Fruit fly (Drosophila melanogaster) whole organism, embryonic: Measurements from ENCODE around the gene CG31347.
A peak's percentile ranks its signal among the peaks of the same experiment; 100 is the strongest.

Experiments used
- Aef1 ChIP-seq: fragments of 200-800 bp; sonication (Bioruptor generic); IDR thresholded peaks from 3 replicates; pipeline ENCODE4 v1.3.6; 2022; ENCODE audit warnings: missing biosample characterization, missing genetic modification characterization
- BEAF-32 ChIP-seq: fragments of 200-800 bp; sonication (Bioruptor generic); optimal IDR thresholded peaks from 3 replicates; lab custom pipeline; 2017; ENCODE audit warnings: missing biosample characterization, missing genetic modification characterization, mild to moderate bottlenecking, moderate library complexity, missing genetic modification reagents
- CG10209 ChIP-seq: fragments of 200-800 bp; sonication (Bioruptor generic); optimal IDR thresholded peaks from 3 replicates; lab custom pipeline; 2017; ENCODE audit warnings: missing biosample characterization, mild to moderate bottlenecking, missing genetic modification characterization, missing genetic modification reagents
- CG12769 ChIP-seq: fragments of 200-800 bp; sonication (Bioruptor generic); optimal IDR thresholded peaks from 2 replicates; lab custom pipeline; 2019; ENCODE audit warnings: missing biosample characterization, mild to moderate bottlenecking, missing genetic modification characterization, moderate library complexity
- CG13296 ChIP-seq: fragments of 200-800 bp; sonication (Bioruptor generic); optimal IDR thresholded peaks from 3 replicates; lab custom pipeline; 2018; ENCODE audit warnings: missing biosample characterization, mild to moderate bottlenecking, missing genetic modification characterization
- CG13424 ChIP-seq: fragments of 200-800 bp; sonication (Bioruptor generic); optimal IDR thresholded peaks from 2 replicates; lab custom pipeline; 2019; ENCODE audit warnings: missing biosample characterization, mild to moderate bottlenecking, missing genetic modification characterization, moderate library complexity
- CG15269 ChIP-seq: fragments of 200-800 bp; sonication (Bioruptor generic); optimal IDR thresholded peaks from 2 replicates; lab custom pipeline; 2018; ENCODE audit warnings: missing biosample characterization, mild to moderate bottlenecking, missing genetic modification characterization, moderate library complexity
- CG16813 ChIP-seq: fragments of 200-800 bp; sonication (Bioruptor generic); IDR thresholded peaks from 3 replicates; pipeline ENCODE4 v1.3.6; 2022; ENCODE audit warnings: missing biosample characterization, missing genetic modification characterization; ENCODE audit not compliant: partially characterized antibody
- CG17385 ChIP-seq: fragments of 200-800 bp; sonication (Bioruptor generic); optimal IDR thresholded peaks from 3 replicates; lab custom pipeline; 2018; ENCODE audit warnings: missing biosample characterization, mild to moderate bottlenecking, missing genetic modification characterization
- CG17568 ChIP-seq: fragments of 200-800 bp; sonication (Bioruptor generic); optimal IDR thresholded peaks from 2 replicates; lab custom pipeline; 2018; ENCODE audit warnings: missing biosample characterization, mild to moderate bottlenecking, missing genetic modification characterization, moderate library complexity
- CG2678 ChIP-seq: fragments of 200-800 bp; sonication (Bioruptor generic); optimal IDR thresholded peaks from 3 replicates; lab custom pipeline; 2019; ENCODE audit warnings: missing biosample characterization, mild to moderate bottlenecking, missing genetic modification characterization, moderate library complexity
- CG3065 ChIP-seq: fragments of 200-800 bp; sonication (Bioruptor generic); optimal IDR thresholded peaks from 2 replicates; lab custom pipeline; 2016; ENCODE audit warnings: missing biosample characterization, missing genetic modification characterization
- CG31224 ChIP-seq: fragments of 200-800 bp; sonication (Bioruptor generic); IDR thresholded peaks from 2 replicates; pipeline ENCODE4 v1.3.6; 2022; ENCODE audit warnings: missing biosample characterization, missing genetic modification characterization
- CG32772 ChIP-seq: fragments of 200-800 bp; sonication (Bioruptor generic); IDR thresholded peaks from 2 replicates; pipeline ENCODE4 v1.3.6; 2022; ENCODE audit warnings: missing biosample characterization, missing genetic modification characterization
- CG3407 ChIP-seq: fragments of 200-800 bp; sonication (Bioruptor generic); optimal IDR thresholded peaks from 2 replicates; lab custom pipeline; 2018; ENCODE audit warnings: missing biosample characterization, mild to moderate bottlenecking, missing genetic modification characterization
- CG3847 ChIP-seq: fragments of 200-800 bp; sonication (Bioruptor generic); IDR thresholded peaks from 2 replicates; pipeline ENCODE4 v1.3.6; 2022; ENCODE audit warnings: missing biosample characterization, missing genetic modification characterization
- CG6765 ChIP-seq: fragments of 200-800 bp; sonication (Bioruptor generic); optimal IDR thresholded peaks from 3 replicates; lab custom pipeline; 2017; ENCODE audit warnings: missing biosample characterization, mild to moderate bottlenecking, missing genetic modification characterization
- CG7745 ChIP-seq: fragments of 200-800 bp; sonication (Bioruptor generic); optimal IDR thresholded peaks from 2 replicates; lab custom pipeline; 2018; ENCODE audit warnings: missing biosample characterization, mild to moderate bottlenecking, missing genetic modification characterization, moderate library complexity
- CG9215 ChIP-seq: fragments of 200-800 bp; sonication (Bioruptor generic); IDR thresholded peaks from 2 replicates; pipeline ENCODE4 v1.3.6; 2022; ENCODE audit warnings: missing biosample characterization, missing genetic modification characterization
- CHES-1-like ChIP-seq: fragments of 200-800 bp; sonication (Bioruptor generic); optimal IDR thresholded peaks from 2 replicates; lab custom pipeline; 2016; ENCODE audit warnings: missing biosample characterization, missing genetic modification characterization
- CkIIα-i1 ChIP-seq: fragments of 200-800 bp; sonication (Bioruptor generic); IDR thresholded peaks from 2 replicates; pipeline ENCODE4 v1.3.6; 2022; ENCODE audit warnings: missing biosample characterization, missing genetic modification characterization
- CrebB ChIP-seq: fragments of 200-800 bp; sonication (Bioruptor generic); optimal IDR thresholded peaks from 3 replicates; lab custom pipeline; 2018; ENCODE audit warnings: missing biosample characterization, mild to moderate bottlenecking, missing genetic modification characterization
- Dbx ChIP-seq: fragments of 200-800 bp; sonication (Bioruptor generic); IDR thresholded peaks from 3 replicates; pipeline ENCODE4 v1.3.6; 2022; ENCODE audit warnings: missing biosample characterization, missing genetic modification characterization
- Deaf1 ChIP-seq: fragments of 200-800 bp; optimal IDR thresholded peaks from 3 replicates; lab custom pipeline; 2019; ENCODE audit warnings: missing biosample characterization, mild to moderate bottlenecking, missing genetic modification characterization, moderate library complexity
- ERR ChIP-seq: fragments of 200-800 bp; sonication (Bioruptor generic); optimal IDR thresholded peaks from 2 replicates; lab custom pipeline; 2016; ENCODE audit warnings: missing biosample characterization, missing genetic modification characterization
- Fer3 ChIP-seq: fragments of 200-800 bp; sonication (Bioruptor generic); optimal IDR thresholded peaks from 2 replicates; lab custom pipeline; 2018; ENCODE audit warnings: missing biosample characterization, mild to moderate bottlenecking, missing genetic modification characterization, moderate library complexity
- Gsc ChIP-seq: fragments of 200-800 bp; sonication (Bioruptor generic); IDR thresholded peaks from 2 replicates; pipeline ENCODE4 v1.3.6; 2022; ENCODE audit warnings: missing biosample characterization, missing genetic modification characterization
- Gug ChIP-seq: fragments of 200-800 bp; sonication (Bioruptor generic); IDR thresholded peaks from 4 replicates; pipeline ENCODE4 v1.3.6; 2022; ENCODE audit warnings: missing biosample characterization, missing genetic modification characterization
- Hey ChIP-seq: fragments of 200-800 bp; sonication (Bioruptor generic); optimal IDR thresholded peaks from 3 replicates; lab custom pipeline; 2018; ENCODE audit warnings: missing biosample characterization, mild to moderate bottlenecking, missing genetic modification characterization
- Med ChIP-seq: fragments of 200-800 bp; sonication (Bioruptor generic); peaks from one replicate; lab custom pipeline; 2016; ENCODE audit warnings: missing biosample characterization, missing genetic modification characterization, mild to moderate bottlenecking, inconsistent platforms, moderate library complexity
- Meics ChIP-seq: fragments of 200-800 bp; sonication (Bioruptor generic); optimal IDR thresholded peaks from 2 replicates; lab custom pipeline; 2017; ENCODE audit warnings: missing biosample characterization, mild to moderate bottlenecking, missing genetic modification characterization
- abd-A ChIP-seq: fragments of 200-800 bp; sonication (Bioruptor generic); optimal IDR thresholded peaks from 3 replicates; lab custom pipeline; 2019; ENCODE audit warnings: missing biosample characterization, mild to moderate bottlenecking, missing genetic modification characterization, moderate library complexity
- ase ChIP-seq: fragments of 200-800 bp; sonication (Bioruptor generic); IDR thresholded peaks from 3 replicates; pipeline ENCODE4 v1.3.6; 2022; ENCODE audit warnings: missing biosample characterization, missing genetic modification characterization
- bowl ChIP-seq: fragments of 200-800 bp; sonication (Bioruptor generic); IDR thresholded peaks from 2 replicates; pipeline ENCODE4 v1.3.6; 2022; ENCODE audit warnings: missing biosample characterization, missing genetic modification characterization
- cas ChIP-seq: fragments of 200-800 bp; sonication (Bioruptor generic); IDR thresholded peaks from 2 replicates; pipeline ENCODE4 v1.3.6; 2022; ENCODE audit warnings: missing biosample characterization, missing genetic modification characterization
- gro ChIP-seq: fragments of 200-800 bp; sonication (Bioruptor generic); optimal IDR thresholded peaks from 2 replicates; lab custom pipeline; 2016; ENCODE audit warnings: missing biosample characterization, missing genetic modification characterization
- gsb ChIP-seq: fragments of 200-800 bp; sonication (Bioruptor generic); IDR thresholded peaks from 2 replicates; pipeline ENCODE4 v1.3.6; 2022; ENCODE audit warnings: missing biosample characterization, missing genetic modification characterization
- nerfin-1 ChIP-seq: fragments of 200-800 bp; sonication (Bioruptor generic); optimal IDR thresholded peaks from 3 replicates; lab custom pipeline; 2019; ENCODE audit warnings: missing biosample characterization, mild to moderate bottlenecking, missing genetic modification characterization, moderate library complexity
- onecut ChIP-seq: fragments of 200-800 bp; sonication (Bioruptor generic); IDR thresholded peaks from 2 replicates; pipeline ENCODE4 v1.3.6; 2022; ENCODE audit warnings: missing biosample characterization, missing genetic modification characterization
- pb ChIP-seq: fragments of 200-800 bp; sonication (Bioruptor generic); optimal IDR thresholded peaks from 3 replicates; lab custom pipeline; 2016; ENCODE audit warnings: missing biosample characterization, missing genetic modification characterization
- pita ChIP-seq: fragments of 200-800 bp; sonication (Bioruptor generic); optimal IDR thresholded peaks from 2 replicates; lab custom pipeline; 2017; ENCODE audit warnings: missing biosample characterization, mild to moderate bottlenecking, missing genetic modification characterization
- rib ChIP-seq: fragments of 200-800 bp; sonication (Bioruptor generic); IDR thresholded peaks from 2 replicates; pipeline ENCODE4 v1.3.6; 2022; ENCODE audit warnings: missing biosample characterization, missing genetic modification characterization
- schlank ChIP-seq: fragments of 200-800 bp; sonication (Bioruptor generic); optimal IDR thresholded peaks from 2 replicates; lab custom pipeline; 2018; ENCODE audit warnings: missing biosample characterization, mild to moderate bottlenecking, missing genetic modification characterization
- sd ChIP-seq: fragments of 200-800 bp; sonication (Bioruptor generic); optimal IDR thresholded peaks from 3 replicates; lab custom pipeline; 2018; ENCODE audit warnings: missing biosample characterization, mild to moderate bottlenecking, missing genetic modification characterization, moderate library complexity
- sens ChIP-seq: fragments of 200-800 bp; sonication (Bioruptor generic); peaks from one replicate; lab custom pipeline; 2016; ENCODE audit warnings: missing biosample characterization, missing genetic modification characterization
- sima ChIP-seq: fragments of 200-800 bp; sonication (Bioruptor generic); optimal IDR thresholded peaks from 2 replicates; lab custom pipeline; 2016; ENCODE audit warnings: missing biosample characterization, missing genetic modification characterization
- sqz ChIP-seq: fragments of 200-800 bp; sonication (Bioruptor generic); optimal IDR thresholded peaks from 3 replicates; lab custom pipeline; 2018; ENCODE audit warnings: missing biosample characterization, mild to moderate bottlenecking, missing genetic modification characterization
- sr ChIP-seq: fragments of 200-800 bp; sonication (Bioruptor generic); IDR thresholded peaks from 3 replicates; pipeline ENCODE4 v1.3.6; 2022; ENCODE audit warnings: missing biosample characterization, missing genetic modification characterization
- stc ChIP-seq: fragments of 200-800 bp; sonication (Bioruptor generic); IDR thresholded peaks from 2 replicates; pipeline ENCODE4 v1.3.6; 2022; ENCODE audit warnings: missing biosample characterization, missing genetic modification characterization

CG31347 gene

dm6 chr3R:12719627-12720343 is 27.4 kb upstream of the CG31347 start (continued):
- TF ChIP-seq gro (peak; percentile 72), Fer3 (tag; lab: Kevin White, UChicago) (peak; percentile 42), Meics (GFP tag; lab: Kevin White, UChicago) (peak; percentile 40), CG16813 (GFP tag; lab: Robert Waterston, UW) (no peak), Gug (GFP tag; lab: Robert Waterston, UW) (no peak), CG13296 (GFP tag; lab: Kevin White, UChicago) (peak; percentile 46), CG3847 (no peak), Aef1 (peak; percentile 17; the same call in 2 of the 3 replicates), ERR (GFP tag; lab: Kevin White, UChicago) (peak; percentile 41), CG6765 (GFP tag; lab: Kevin White, UChicago) (peak; percentile 11)

- 0 out of 3 replicates have a peak, but pooled peaks have one; percentile 26 for TF ChIP-seq sr
- no peak for TF ChIP-seq bowl (GFP tag; lab: Robert Waterston, UW)
- no peak for TF ChIP-seq gsb (GFP tag; lab: Robert Waterston, UW)
- no peak for TF ChIP-seq CHES-1-like
- no peak for TF ChIP-seq CG7745 (tag; lab: Kevin White, UChicago)
- TF ChIP-seq nerfin-1 (tag; lab: Kevin White, UChicago): no peak
- TF ChIP-seq abd-A (tag; lab: Kevin White, UChicago): peak; percentile 52
- no peak for TF ChIP-seq rib
- TF ChIP-seq CG17385: no peak
- no peak for TF ChIP-seq BEAF-32
- TF ChIP-seq pb (GFP tag; lab: Kevin White, UChicago): no peak
- TF ChIP-seq onecut: peak; percentile 75
- TF ChIP-seq Gsc (GFP tag; lab: Robert Waterston, UW): no peak
- no peak for TF ChIP-seq CG15269 (tag; lab: Kevin White, UChicago)
- TF ChIP-seq sens (GFP tag; lab: Kevin White, UChicago): no peak
- TF ChIP-seq sd (tag; lab: Kevin White, UChicago): peak; percentile 62
- no peak for TF ChIP-seq CrebB (tag; lab: Kevin White, UChicago)
- TF ChIP-seq CG31224: 0 out of 2 replicates have a peak, but pooled peaks have one; percentile 0
- TF ChIP-seq CG17568 (GFP tag; lab: Kevin White, UChicago): no peak
- peak; percentile 31 for TF ChIP-seq Med (GFP tag; lab: Kevin White, UChicago)
- TF ChIP-seq CG2678: no peak
- no peak for TF ChIP-seq stc (GFP tag; lab: Robert Waterston, UW)
- TF ChIP-seq sqz (GFP tag; lab: Kevin White, UChicago): no peak
- TF ChIP-seq Dbx (GFP tag; lab: Robert Waterston, UW): no peak
- TF ChIP-seq CG32772 (GFP tag; lab: Robert Waterston, UW): 0 out of 2 replicates have a peak, but pooled peaks have one; percentile 5
- TF ChIP-seq CG3065: no peak
- TF ChIP-seq ase: no peak
- no peak for TF ChIP-seq pita (GFP tag; lab: Kevin White, UChicago)
- peak; percentile 60 for TF ChIP-seq Deaf1 (tag; lab: Kevin White, UChicago)
- TF ChIP-seq CG13424: no peak
- no peak for TF ChIP-seq CG9215 (GFP tag; lab: Robert Waterston, UW)
- no peak for TF ChIP-seq CkIIα-i1 (GFP tag; lab: Robert Waterston, UW)
- TF ChIP-seq schlank (tag; lab: Kevin White, UChicago): no peak
- TF ChIP-seq CG10209 (GFP tag; lab: Kevin White, UChicago): no peak
- TF ChIP-seq CG3407 (GFP tag; lab: Kevin White, UChicago): no peak
- no peak for TF ChIP-seq CG12769 (tag; lab: Kevin White, UChicago)
- TF ChIP-seq cas: no peak
- peak; percentile 27 for TF ChIP-seq Hey
- TF ChIP-seq sima (GFP tag; lab: Kevin White, UChicago): no peak
These were observed 26.2 kb upstream of the CG31347 start for dm6 chr3R:12718536-12719033.
